Worm (Caenorhabditis elegans) whole organism, young adult: Measurements from ENCODE around the gene cdr-6.

Experiments
- ceh-27 ChIP-seq: fragments of 200-800 bp; sonication (Bioruptor generic); optimal IDR thresholded peaks from 2 replicates; lab custom pipeline; 2018; ENCODE audit warnings: mild to moderate bottlenecking, missing genetic modification characterization, moderate library complexity, missing compliant biosample characterization
- lin-35 ChIP-seq, 3 experiments: fragments of 150-350 bp in 2 of 3; sonication (generic microtip) in 1 of 3; optimal IDR thresholded peaks; 2 replicates each; lab custom pipeline; 2014 to 2018; ENCODE audit warnings: missing biosample characterization in 3 of 3, missing genetic modification characterization in 3 of 3, missing genetic modification reagents in 3 of 3
- madf-3 ChIP-seq: fragments of 200-800 bp; sonication (Bioruptor generic); IDR thresholded peaks from 2 replicates; pipeline ENCODE4 v1.3.6; 2022; ENCODE audit warnings: missing genetic modification reagents, missing genetic modification characterization, missing compliant biosample characterization
- snpc-1.1 ChIP-seq: sonication (generic microtip); optimal IDR thresholded peaks from 2 replicates; lab custom pipeline; 2017; ENCODE audit warnings: missing genetic modification characterization, mild to moderate bottlenecking, missing compliant biosample characterization, antibody characterized with exemption, moderate library complexity, missing genotype, missing genetic modification reagents; ENCODE audit not compliant: insufficient read depth
- unc-62 ChIP-seq: fragments of 150-350 bp; optimal IDR thresholded peaks from 2 replicates; lab custom pipeline; 2014; ENCODE audit warnings: missing biosample characterization, missing genetic modification reagents, missing genetic modification characterization
- zfh-2 ChIP-seq: fragments of 200-800 bp; sonication (Bioruptor generic); conservative IDR thresholded peaks from 2 replicates; pipeline ENCODE4 v1.3.6; 2022; ENCODE audit warnings: missing genetic modification reagents, missing genetic modification characterization, missing compliant biosample characterization

DNA sequence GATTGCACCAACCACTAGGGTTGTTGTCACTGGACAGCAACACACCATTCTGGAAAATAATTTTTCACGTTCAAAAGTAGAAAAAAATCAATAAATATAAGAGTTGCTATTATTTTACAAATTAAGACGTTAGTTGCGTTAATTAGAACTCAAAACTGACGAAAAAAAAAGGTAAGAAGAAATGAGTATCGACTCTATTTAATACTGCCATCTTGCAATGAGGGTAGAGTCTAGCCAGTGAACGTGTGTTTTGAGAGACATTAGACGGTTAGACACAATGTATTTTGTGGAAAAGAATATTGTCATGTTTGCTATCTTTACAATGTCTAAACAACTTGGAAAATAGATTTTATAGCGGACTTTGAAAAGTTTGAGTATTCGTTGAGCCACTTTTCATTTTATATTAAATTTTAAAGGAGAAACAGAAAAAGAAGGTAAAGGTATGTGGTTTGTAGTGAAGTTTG is at the start of gene cdr-6:
- TF ChIP-seq madf-3 (GFP tag; lab: Robert Waterston, UW) (no peak), lin-35 (GFP tag; optimal IDR thresholded peaks at IDR 0.05; lab: Kevin White, UChicago) (no peak), snpc-1.1 (tag; lab: Kevin White, UChicago) (no peak), zfh-2 (GFP tag; lab: Robert Waterston, UW) (no peak), unc-62 (GFP tag; lab: Kevin White, UChicago) (no peak), ceh-27 (GFP tag; lab: Kevin White, UChicago) (no peak)
